Worm (Caenorhabditis elegans) whole organism, L4 larva: ENCODE data around the gene srd-19.

Experiments used
- D1046.2 ChIP-seq: fragments of 200-800 bp; sonication (Bioruptor generic); IDR thresholded peaks from 2 replicates; pipeline ENCODE4 v1.3.6; 2022; ENCODE audit warnings: missing genetic modification characterization, missing compliant biosample characterization
- F10B5.3 ChIP-seq: sonication (generic microtip); optimal IDR thresholded peaks from 2 replicates; lab custom pipeline; 2016; ENCODE audit warnings: mild to moderate bottlenecking, missing genetic modification characterization, missing compliant biosample characterization
- F49E8.2 ChIP-seq: sonication (generic microtip); optimal IDR thresholded peaks from 2 replicates; lab custom pipeline; 2016; ENCODE audit warnings: missing compliant biosample characterization, mild to moderate bottlenecking, missing genetic modification characterization, borderline replicate concordance
- T20F7.1 ChIP-seq: fragments of 200-800 bp; sonication (Bioruptor generic); optimal IDR thresholded peaks from 2 replicates; lab custom pipeline; 2018; ENCODE audit warnings: mild to moderate bottlenecking, missing genetic modification characterization, missing compliant biosample characterization
- Y105C5A.15 ChIP-seq: fragments of 200-800 bp; sonication (Bioruptor generic); IDR thresholded peaks from 2 replicates; pipeline ENCODE4 v1.3.6; 2022; ENCODE audit warnings: missing genetic modification characterization, missing compliant biosample characterization
- Y48G9A.11 ChIP-seq: fragments of 200-800 bp; sonication (Bioruptor generic); IDR thresholded peaks from 2 replicates; pipeline ENCODE4 v1.3.6; 2022; ENCODE audit warnings: missing genetic modification reagents, missing genetic modification characterization, missing compliant biosample characterization
- Y5F2A.4 ChIP-seq: fragments of 200-800 bp; sonication (Bioruptor generic); optimal IDR thresholded peaks from 2 replicates; lab custom pipeline; 2018; ENCODE audit warnings: mild to moderate bottlenecking, missing genetic modification characterization, missing compliant biosample characterization
- ZK337.2 ChIP-seq: fragments of 200-800 bp; sonication (Bioruptor generic); IDR thresholded peaks from 2 replicates; pipeline ENCODE4 v1.3.6; 2022; ENCODE audit warnings: missing genetic modification reagents, missing genetic modification characterization, missing compliant biosample characterization
- ZK546.5 ChIP-seq, 2 experiments: sonication (generic microtip); optimal IDR thresholded peaks; 2 replicates each; lab custom pipeline; 2017; ENCODE audit warnings: missing biosample characterization in 2 of 2, missing genetic modification characterization in 2 of 2
- aly-2 ChIP-seq: sonication (generic microtip); optimal IDR thresholded peaks from 2 replicates; lab custom pipeline; 2018; ENCODE audit warnings: missing biosample characterization, missing genetic modification characterization
- ama-1 ChIP-seq: fragments of 150-350 bp; optimal IDR thresholded peaks from 2 replicates; lab custom pipeline; 2014; ENCODE audit warnings: inconsistent platforms, mixed read lengths
- arid-1 ChIP-seq: fragments of 200-800 bp; sonication (Bioruptor generic); conservative IDR thresholded peaks from 2 replicates; pipeline ENCODE4 v1.3.6; 2022; ENCODE audit warnings: missing genetic modification reagents, missing genetic modification characterization, missing compliant biosample characterization
- attf-4 ChIP-seq: sonication (generic microtip); optimal IDR thresholded peaks from 3 replicates; lab custom pipeline; 2017; ENCODE audit warnings: missing biosample characterization, missing genetic modification characterization
- ceh-28 ChIP-seq: fragments of 150-350 bp; optimal IDR thresholded peaks from 2 replicates; lab custom pipeline; 2014; ENCODE audit warnings: missing biosample characterization, missing genetic modification reagents, missing genetic modification characterization
- ceh-32 ChIP-seq: sonication (generic microtip); optimal IDR thresholded peaks from 2 replicates; lab custom pipeline; 2016; ENCODE audit warnings: mild to moderate bottlenecking, missing genetic modification characterization, missing compliant biosample characterization; ENCODE audit not compliant: poor library complexity
- ceh-44 ChIP-seq: fragments of 200-800 bp; sonication (Bioruptor generic); IDR thresholded peaks from 2 replicates; pipeline ENCODE4 v1.3.6; 2022; ENCODE audit warnings: missing genetic modification reagents, missing genetic modification characterization, missing compliant biosample characterization
- ceh-82 ChIP-seq: sonication (generic microtip); optimal IDR thresholded peaks from 2 replicates; lab custom pipeline; 2017; ENCODE audit warnings: missing biosample characterization, missing genetic modification characterization
- cey-2 ChIP-seq: sonication (generic microtip); optimal IDR thresholded peaks from 3 replicates; lab custom pipeline; 2017; ENCODE audit warnings: missing genetic modification characterization, mild to moderate bottlenecking, missing compliant biosample characterization, antibody characterized with exemption, borderline replicate concordance; ENCODE audit not compliant: insufficient read depth
- ctbp-1 ChIP-seq: fragments of 200-800 bp; sonication (Bioruptor generic); IDR thresholded peaks from 2 replicates; pipeline ENCODE4 v1.3.6; 2022; ENCODE audit warnings: missing genetic modification reagents, missing genetic modification characterization, missing compliant biosample characterization
- daf-19 ChIP-seq: fragments of 200-800 bp; sonication (Bioruptor generic); conservative IDR thresholded peaks from 2 replicates; pipeline ENCODE4 v1.3.6; 2022; ENCODE audit warnings: missing genetic modification characterization, missing compliant biosample characterization
- dmd-9 ChIP-seq: fragments of 200-800 bp; sonication (Bioruptor generic); IDR thresholded peaks from 2 replicates; pipeline ENCODE4 v1.3.6; 2022; ENCODE audit warnings: missing genetic modification reagents, missing genetic modification characterization, missing compliant biosample characterization
- dve-1 ChIP-seq: sonication (generic microtip); optimal IDR thresholded peaks from 2 replicates; lab custom pipeline; 2017; ENCODE audit warnings: antibody characterized with exemption, mild to moderate bottlenecking, missing genetic modification characterization, missing compliant biosample characterization; ENCODE audit not compliant: insufficient read depth
- egl-27 ChIP-seq: sonication (generic microtip); optimal IDR thresholded peaks from 3 replicates; lab custom pipeline; 2017; ENCODE audit warnings: missing biosample characterization, missing genetic modification reagents, missing genetic modification characterization
- egl-43 ChIP-seq: fragments of 200-800 bp; sonication (Bioruptor generic); IDR thresholded peaks from 2 replicates; pipeline ENCODE4 v1.3.6; 2022; ENCODE audit warnings: missing genetic modification reagents, missing genetic modification characterization, missing compliant biosample characterization
- hlh-11 ChIP-seq: fragments of 200-800 bp; sonication (Bioruptor generic); optimal IDR thresholded peaks from 2 replicates; lab custom pipeline; 2018; ENCODE audit warnings: mild to moderate bottlenecking, missing genetic modification characterization, missing compliant biosample characterization
- jun-1 ChIP-seq: fragments of 150-350 bp; optimal IDR thresholded peaks from 2 replicates; lab custom pipeline; 2014; ENCODE audit warnings: missing biosample characterization, missing genetic modification reagents, missing genetic modification characterization
- lim-7 ChIP-seq: fragments of 200-800 bp; sonication (Bioruptor generic); IDR thresholded peaks from 2 replicates; pipeline ENCODE4 v1.3.6; 2022; ENCODE audit warnings: missing genetic modification characterization, missing compliant biosample characterization
- lin-38 ChIP-seq: fragments of 200-800 bp; sonication (Bioruptor generic); IDR thresholded peaks from 2 replicates; pipeline ENCODE4 v1.3.6; 2022; ENCODE audit warnings: missing genetic modification reagents, missing genetic modification characterization, missing compliant biosample characterization
- lsy-2 ChIP-seq, 2 experiments: fragments of 150-350 bp in 1 of 2; sonication (generic microtip) in 1 of 2; optimal IDR thresholded peaks; 2 replicates each; lab custom pipeline; 2014 to 2017; ENCODE audit warnings: missing biosample characterization in 2 of 2, missing genetic modification characterization in 2 of 2
- madf-5 ChIP-seq, 2 experiments: fragments of 200-800 bp; sonication (Bioruptor generic); IDR thresholded peaks; 2 replicates each; pipeline ENCODE4 v1.3.6; 2022; ENCODE audit warnings: missing compliant biosample characterization in 2 of 2, missing genetic modification characterization in 2 of 2
- madf-9 ChIP-seq: fragments of 200-800 bp; sonication (Bioruptor generic); conservative IDR thresholded peaks from 2 replicates; pipeline ENCODE4 v1.3.6; 2022; ENCODE audit warnings: missing genetic modification reagents, missing genetic modification characterization, missing compliant biosample characterization
- mes-2 ChIP-seq: sonication (generic microtip); optimal IDR thresholded peaks from 2 replicates; lab custom pipeline; 2016; ENCODE audit warnings: missing genotype, mild to moderate bottlenecking, missing genetic modification characterization, missing compliant biosample characterization; ENCODE audit not compliant: poor library complexity, severe bottlenecking
- mxl-2 ChIP-seq: fragments of 200-800 bp; sonication (Bioruptor generic); conservative IDR thresholded peaks from 2 replicates; pipeline ENCODE4 v1.3.6; 2022; ENCODE audit warnings: missing genetic modification reagents, missing genetic modification characterization, missing compliant biosample characterization
- nhr-10 ChIP-seq: fragments of 150-350 bp; optimal IDR thresholded peaks from 2 replicates; lab custom pipeline; 2014; ENCODE audit warnings: missing biosample characterization, missing genetic modification characterization
- nhr-11 ChIP-seq: fragments of 150-350 bp; optimal IDR thresholded peaks from 2 replicates; lab custom pipeline; 2014; ENCODE audit warnings: missing biosample characterization, missing genetic modification characterization
- nhr-28 ChIP-seq: fragments of 150-350 bp; optimal IDR thresholded peaks from 2 replicates; lab custom pipeline; 2014; ENCODE audit warnings: missing biosample characterization, missing genetic modification characterization
- nhr-42 ChIP-seq: fragments of 200-800 bp; sonication (Bioruptor generic); IDR thresholded peaks from 2 replicates; pipeline ENCODE4 v1.3.6; 2022; ENCODE audit warnings: missing genetic modification characterization, missing compliant biosample characterization
- nhr-48 ChIP-seq: sonication (generic microtip); optimal IDR thresholded peaks from 2 replicates; lab custom pipeline; 2016; ENCODE audit warnings: mild to moderate bottlenecking, missing genetic modification characterization, missing compliant biosample characterization
- nhr-76 ChIP-seq: fragments of 150-350 bp; optimal IDR thresholded peaks from 2 replicates; lab custom pipeline; 2014; ENCODE audit warnings: missing biosample characterization, missing genetic modification characterization
- php-3 ChIP-seq: fragments of 200-800 bp; sonication (Bioruptor generic); IDR thresholded peaks from 2 replicates; pipeline ENCODE4 v1.3.6; 2022; ENCODE audit warnings: missing genetic modification reagents, missing genetic modification characterization, missing compliant biosample characterization
- rbr-2 ChIP-seq: sonication (generic microtip); optimal IDR thresholded peaks from 2 replicates; lab custom pipeline; 2016; ENCODE audit warnings: missing genotype, missing genetic modification characterization, missing compliant biosample characterization
- saeg-2 ChIP-seq: fragments of 200-800 bp; sonication (Bioruptor generic); IDR thresholded peaks from 2 replicates; pipeline ENCODE4 v1.3.6; 2022; ENCODE audit warnings: missing genetic modification reagents, missing genetic modification characterization, missing compliant biosample characterization
- snpc-1.2 ChIP-seq: fragments of 200-800 bp; sonication (Bioruptor generic); IDR thresholded peaks from 2 replicates; pipeline ENCODE4 v1.3.6; 2022; ENCODE audit warnings: missing genetic modification reagents, missing genetic modification characterization, missing compliant biosample characterization
- spr-1 ChIP-seq: sonication (generic microtip); optimal IDR thresholded peaks from 2 replicates; lab custom pipeline; 2016; ENCODE audit warnings: mild to moderate bottlenecking, missing genetic modification characterization, missing compliant biosample characterization
- tag-97 ChIP-seq: fragments of 200-800 bp; sonication (Bioruptor generic); IDR thresholded peaks from 2 replicates; pipeline ENCODE4 v1.3.6; 2022; ENCODE audit warnings: missing genetic modification characterization, missing compliant biosample characterization
- vab-7 ChIP-seq: fragments of 200-800 bp; sonication (Bioruptor generic); IDR thresholded peaks from 2 replicates; pipeline ENCODE4 v1.3.6; 2022; ENCODE audit warnings: missing genetic modification reagents, missing genetic modification characterization, missing compliant biosample characterization
- zag-1 ChIP-seq: fragments of 150-350 bp; optimal IDR thresholded peaks from 2 replicates; lab custom pipeline; 2014; ENCODE audit warnings: missing biosample characterization, missing genetic modification characterization
- zfp-2 ChIP-seq: sonication (generic microtip); optimal IDR thresholded peaks from 2 replicates; lab custom pipeline; 2016; ENCODE audit warnings: mild to moderate bottlenecking, missing genetic modification characterization, missing compliant biosample characterization
- zip-11 ChIP-seq: fragments of 200-800 bp; sonication (Bioruptor generic); IDR thresholded peaks from 2 replicates; pipeline ENCODE4 v1.3.6; 2022; ENCODE audit warnings: missing genetic modification characterization, missing compliant biosample characterization
- zip-2 ChIP-seq: fragments of 150-350 bp; optimal IDR thresholded peaks from 2 replicates; lab custom pipeline; 2014; ENCODE audit warnings: missing biosample characterization, missing genetic modification characterization
- ztf-11 ChIP-seq: fragments of 150-350 bp; optimal IDR thresholded peaks from 2 replicates; lab custom pipeline; 2014; ENCODE audit warnings: missing biosample characterization, missing genetic modification characterization

The srd-19 gene

DNA sequence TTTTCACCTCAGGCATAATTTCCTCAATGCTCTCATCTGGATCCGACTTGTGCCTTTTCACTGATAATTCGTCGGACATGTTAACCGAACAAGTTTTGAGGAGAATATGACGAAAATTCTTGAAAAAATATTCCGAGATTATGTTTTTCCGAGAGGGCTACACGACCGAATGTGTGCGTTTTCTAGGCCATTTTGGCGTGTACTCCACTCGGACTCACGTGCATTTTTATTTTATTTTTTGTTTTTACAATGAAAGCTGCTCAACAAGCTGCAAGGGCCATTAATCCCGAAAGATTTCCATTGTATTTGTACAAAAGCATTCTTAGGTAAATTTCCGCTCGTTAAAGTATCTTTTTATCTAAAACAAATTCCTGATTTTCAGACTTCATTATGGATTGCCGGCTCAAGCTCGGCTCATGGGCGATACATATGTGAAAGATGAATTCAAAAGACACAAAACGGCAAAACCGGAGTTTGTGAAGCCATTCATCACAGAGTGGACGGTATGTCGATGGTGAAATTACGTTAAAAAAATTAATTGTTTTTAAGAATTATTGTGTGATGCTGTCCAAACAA, 39.7 kb upstream of the srd-19 start, which contains the start of the genes F25H9.6 and F25H9.7 (continued):
- TF ChIP-seq zfp-2 (tag; lab: Kevin White, UChicago) (no peak), hlh-11 (tag; lab: Kevin White, UChicago) (peak; percentile 66), madf-9 (peak; percentile 93), ceh-44 (GFP tag; lab: Robert Waterston, UW) (peak; percentile 63; the same call in 1 of the 2 replicates), php-3 (no peak), dve-1 (tag; lab: Kevin White, UChicago) (peak; percentile 81), dmd-9 (GFP tag; lab: Robert Waterston, UW) (peak; percentile 98), saeg-2 (GFP tag; lab: Robert Waterston, UW) (no peak), nhr-28 (peak; percentile 13), ceh-28 (tag; lab: Kevin White, UChicago) (no peak), ctbp-1 (GFP tag; lab: Robert Waterston, UW) (no peak), D1046.2 (GFP tag; lab: Robert Waterston, UW) (peak; percentile 78; the same call in 1 of the 2 replicates), F10B5.3 (tag; lab: Kevin White, UChicago) (peak; percentile 44), Y48G9A.11 (GFP tag; lab: Robert Waterston, UW) (peak; percentile 94), ama-1 (no peak), ZK546.5 (tag; optimal IDR thresholded peaks at IDR 0.05; lab: Kevin White, UChicago) (no peak), snpc-1.2 (GFP tag; lab: Robert Waterston, UW) (no peak; the same call in 1 of the 2 replicates), nhr-76 (no peak), tag-97 (peak; percentile 90; the same call in 1 of the 2 replicates), zip-11 (GFP tag; lab: Robert Waterston, UW) (no peak), ztf-11 (tag; lab: Kevin White, UChicago) (no peak), zag-1 (no peak), mxl-2 (peak; percentile 79), lim-7 (GFP tag; lab: Robert Waterston, UW) (no peak), nhr-11 (peak; percentile 54), aly-2 (no peak), Y105C5A.15 (GFP tag; lab: Robert Waterston, UW) (no peak), ZK337.2 (GFP tag; lab: Robert Waterston, UW) (peak; percentile 99), rbr-2 (tag; lab: Kevin White, UChicago) (peak; percentile 81), egl-43 (GFP tag; lab: Robert Waterston, UW) (no peak), ceh-82 (no peak), jun-1 (no peak), cey-2 (tag; lab: Kevin White, UChicago) (no peak), F49E8.2 (peak; percentile 79), lsy-2 (tag; optimal IDR thresholded peaks at IDR 0.05; lab: Kevin White, UChicago) (peak in 1 of 2 experiments; percentile 90), ceh-32 (no peak), attf-4 (tag; lab: Kevin White, UChicago) (no peak), spr-1 (tag; lab: Kevin White, UChicago) (peak; percentile 59), egl-27 (tag; lab: Kevin White, UChicago) (no peak), zip-2 (tag; lab: Kevin White, UChicago) (peak; percentile 11), madf-5 (GFP tag; IDR thresholded peaks at IDR 0.05; lab: Robert Waterston, UW) (peak in 1 of 2 experiments; percentile 40; a peak in 1 of 4 replicates), daf-19 (0 out of 2 replicates have a peak, but pooled peaks have one; percentile 33), T20F7.1 (GFP tag; lab: Kevin White, UChicago) (peak; percentile 78), vab-7 (GFP tag; lab: Robert Waterston, UW) (peak; percentile 57; the same call in 1 of the 2 replicates), nhr-10 (no peak), lin-38 (peak; percentile 79), nhr-42 (GFP tag; lab: Robert Waterston, UW) (no peak), Y5F2A.4 (GFP tag; lab: Kevin White, UChicago) (no peak), nhr-48 (tag; lab: Kevin White, UChicago) (peak; percentile 38), mes-2 (tag; lab: Kevin White, UChicago) (peak; percentile 100), arid-1 (GFP tag; lab: Robert Waterston, UW) (peak; percentile 60; the same call in 1 of the 2 replicates)
